Worm (Caenorhabditis elegans): ENCODE measurements around the gene oac-41.

Gene oac-41

DNA sequence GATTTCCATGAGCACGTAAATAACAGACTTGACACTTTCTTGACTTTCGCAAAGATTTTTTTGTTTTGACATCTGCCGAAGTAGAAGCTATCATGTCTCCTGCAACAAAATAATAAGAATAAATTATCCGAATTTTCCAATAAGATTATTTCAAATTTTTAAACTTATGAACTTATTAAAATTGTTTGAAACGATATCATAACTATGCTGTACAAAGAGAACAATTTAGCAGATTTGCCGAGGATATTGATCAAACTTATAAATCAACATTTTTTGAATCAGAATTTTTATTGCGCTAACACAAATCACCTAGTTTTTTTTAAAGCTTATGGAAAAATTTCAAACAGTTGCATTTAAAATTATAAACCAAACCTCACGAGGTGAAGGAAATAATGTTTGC lies 49.7 kb downstream of the oac-41 start, which contains the start of gene nhr-195:
nhr-195 (minus strand) TSS at position 101 of the 400 bp plus-strand sequence.
- TF ChIP-seq hmg-20 (GFP tag; IDR thresholded peaks at IDR 0.05) (no peak), hmg-1.2 (GFP tag; IDR thresholded peaks at IDR 0.05) (no peak), T26A5.8 (tag; optimal IDR thresholded peaks at IDR 0.05) (no peak), C17E4.6 (GFP tag; IDR thresholded peaks at IDR 0.05) (no peak), egl-18 (GFP tag; IDR thresholded peaks at IDR 0.05) (no peak)

Data from whole organism, young adult.